Worm (Caenorhabditis elegans): Measurements from ENCODE around the gene C29A12.1.
A peak's percentile ranks its signal among the peaks of the same experiment; 100 is the strongest.

The C29A12.1 gene

ce11 chrV:10855363-10855762 lies 42.1 kb upstream of the C29A12.1 start:
- TF ChIP-seq lim-6 (tag; optimal IDR thresholded peaks at IDR 0.05) (no peak), pqm-1 (tag; optimal IDR thresholded peaks at IDR 0.05) (peak; percentile 35)

ce11 chrV:10854197-10854596 lies 40.9 kb upstream of the C29A12.1 start:
- TF ChIP-seq ztf-16 (tag; optimal IDR thresholded peaks at IDR 0.05): no peak
- TF ChIP-seq fkh-6 (tag; optimal IDR thresholded peaks at IDR 0.05): no peak
- TF ChIP-seq hlh-6 (tag; optimal IDR thresholded peaks at IDR 0.05): no peak
- TF ChIP-seq dve-1 (tag; optimal IDR thresholded peaks at IDR 0.05): no peak
- TF ChIP-seq K02D7.2 (tag; optimal IDR thresholded peaks at IDR 0.05): no peak
- no peak for TF ChIP-seq ceh-45 (GFP tag; IDR thresholded peaks at IDR 0.05)
- TF ChIP-seq ceh-18 (tag; optimal IDR thresholded peaks at IDR 0.05): no peak
- no peak for TF ChIP-seq pros-1 (tag; optimal IDR thresholded peaks at IDR 0.05)
- TF ChIP-seq nhr-232 (tag; optimal IDR thresholded peaks at IDR 0.05): no peak
- TF ChIP-seq tbx-7 (tag; optimal IDR thresholded peaks at IDR 0.05): no peak
- no peak for TF ChIP-seq fkh-10 (GFP tag; optimal IDR thresholded peaks at IDR 0.05)
- TF ChIP-seq T23F11.4 (GFP tag; optimal IDR thresholded peaks at IDR 0.05): no peak
- no peak for TF ChIP-seq F13H6.1 (tag; optimal IDR thresholded peaks at IDR 0.05)
- no peak for TF ChIP-seq ttx-3 (tag; optimal IDR thresholded peaks at IDR 0.05)
- no peak for TF ChIP-seq mec-3 (tag; optimal IDR thresholded peaks at IDR 0.05; ENCODE audit: borderline replicate concordance)
- TF ChIP-seq dmd-4 (tag; optimal IDR thresholded peaks at IDR 0.05; ENCODE audit: borderline replicate concordance): no peak
- TF ChIP-seq ceh-34 (tag; optimal IDR thresholded peaks at IDR 0.05): no peak
- TF ChIP-seq ceh-6 (GFP tag; optimal IDR thresholded peaks at IDR 0.05): no peak
- no peak for TF ChIP-seq Y22D7AL.16 (tag; optimal IDR thresholded peaks at IDR 0.05)

- no peak for TF ChIP-seq pat-9 (tag; optimal IDR thresholded peaks at IDR 0.05)
- TF ChIP-seq fax-1 (tag; optimal IDR thresholded peaks at IDR 0.05): no peak
- TF ChIP-seq ceh-24 (tag; optimal IDR thresholded peaks at IDR 0.05): no peak
- no peak for TF ChIP-seq nfya-1 (tag; optimal IDR thresholded peaks at IDR 0.05)
- no peak for TF ChIP-seq ahr-1 (tag; optimal IDR thresholded peaks at IDR 0.05)
- no peak for TF ChIP-seq mec-3 (tag; optimal IDR thresholded peaks at IDR 0.05; ENCODE audit: borderline replicate concordance)
- no peak for TF ChIP-seq ceh-34 (tag; optimal IDR thresholded peaks at IDR 0.05)
- TF ChIP-seq nhr-11 (tag; optimal IDR thresholded peaks at IDR 0.05): no peak
- no peak for TF ChIP-seq lim-6 (tag; optimal IDR thresholded peaks at IDR 0.05)
- TF ChIP-seq tbx-2 (tag; optimal IDR thresholded peaks at IDR 0.05): no peak
- no peak for TF ChIP-seq ceh-30 (tag; optimal IDR thresholded peaks at IDR 0.05)
- TF ChIP-seq syd-9 (tag; optimal IDR thresholded peaks at IDR 0.05): no peak
- TF ChIP-seq F13H6.1 (tag; optimal IDR thresholded peaks at IDR 0.05): no peak
- TF ChIP-seq npax-4 (tag; optimal IDR thresholded peaks at IDR 0.05): no peak
- TF ChIP-seq ets-4 (tag; optimal IDR thresholded peaks at IDR 0.05): no peak
- TF ChIP-seq elt-2 (tag; optimal IDR thresholded peaks at IDR 0.05): no peak
Observed at ce11 chrV:10846893-10847292, 33.6 kb upstream of the C29A12.1 start, which contains the start of gene C29A12.6. Gene C29A12.6, plus strand, starts transcription at chrV:10847193.

ce11 chrV:10839398-10839797 lies 26.1 kb upstream of the C29A12.1 start:
- no peak for TF ChIP-seq sox-4 (tag; optimal IDR thresholded peaks at IDR 0.05)
- TF ChIP-seq unc-42 (tag; optimal IDR thresholded peaks at IDR 0.05): peak; percentile 51
- no peak for TF ChIP-seq C38D4.7 (GFP tag; optimal IDR thresholded peaks at IDR 0.05)

ce11 chrV:10838204-10838603 lies 24.9 kb upstream of the C29A12.1 start:
- TF ChIP-seq Y22D7AL.16 (tag; optimal IDR thresholded peaks at IDR 0.05): no peak
- TF ChIP-seq C08G9.2 (tag; optimal IDR thresholded peaks at IDR 0.05): no peak
- TF ChIP-seq pros-1 (tag; optimal IDR thresholded peaks at IDR 0.05): no peak
- TF ChIP-seq eyg-1 (tag; optimal IDR thresholded peaks at IDR 0.05): no peak
- TF ChIP-seq rnt-1 (tag; optimal IDR thresholded peaks at IDR 0.05): no peak
- no peak for TF ChIP-seq fkh-6 (tag; optimal IDR thresholded peaks at IDR 0.05)
- TF ChIP-seq fax-1 (tag; optimal IDR thresholded peaks at IDR 0.05): no peak
- no peak for TF ChIP-seq K02D7.2 (tag; optimal IDR thresholded peaks at IDR 0.05)

Data from whole organism, late embryonic.